Worm (Caenorhabditis elegans): Measurements from ENCODE around the gene gkow-1.

The gkow-1 gene

ce11 chrIV:10345990-10346389, 12.0 kb upstream of the gkow-1 start (continued):
- TF ChIP-seq nhr-77 (tag; optimal IDR thresholded peaks at IDR 0.05) (peak; percentile 67), tbx-2 (tag; optimal IDR thresholded peaks at IDR 0.05) (peak; percentile 40), mep-1 (tag; optimal IDR thresholded peaks at IDR 0.05) (peak; percentile 85), dsc-1 (tag; optimal IDR thresholded peaks at IDR 0.05) (no peak)

ce11 chrIV:10346948-10347347, 11.0 kb upstream of the gkow-1 start:
- TF ChIP-seq unc-62 (GFP tag; optimal IDR thresholded peaks at IDR 0.05): no peak
- no peak for TF ChIP-seq tlp-1 (tag; optimal IDR thresholded peaks at IDR 0.05)
- TF ChIP-seq pag-3 (tag; optimal IDR thresholded peaks at IDR 0.05; ENCODE audit: borderline replicate concordance, insufficient read depth): no peak
- TF ChIP-seq lin-35 (GFP tag; optimal IDR thresholded peaks at IDR 0.05): no peak
- no peak for TF ChIP-seq unc-86 (tag; optimal IDR thresholded peaks at IDR 0.05)
- TF ChIP-seq tbx-2 (tag; optimal IDR thresholded peaks at IDR 0.05): no peak
- no peak for TF ChIP-seq egl-13 (tag; optimal IDR thresholded peaks at IDR 0.05)
- no peak for TF ChIP-seq ces-1 (GFP tag; optimal IDR thresholded peaks at IDR 0.05)
- TF ChIP-seq pqm-1 (tag; optimal IDR thresholded peaks at IDR 0.05): no peak
- no peak for TF ChIP-seq lin-15B (tag; optimal IDR thresholded peaks at IDR 0.05)
- no peak for TF ChIP-seq vab-15 (tag; optimal IDR thresholded peaks at IDR 0.05)
- no peak for TF ChIP-seq fkh-8 (tag; optimal IDR thresholded peaks at IDR 0.05)
- no peak for TF ChIP-seq ceh-88 (GFP tag; IDR thresholded peaks at IDR 0.05)
- TF ChIP-seq dpl-1 (GFP tag; optimal IDR thresholded peaks at IDR 0.05): no peak
- TF ChIP-seq ztf-11 (tag; optimal IDR thresholded peaks at IDR 0.05): no peak

ce11 chrIV:10347528-10347927, 10.4 kb upstream of the gkow-1 start:
- TF ChIP-seq dpl-1 (GFP tag; optimal IDR thresholded peaks at IDR 0.05) (no peak), dsc-1 (tag; optimal IDR thresholded peaks at IDR 0.05) (peak; percentile 20), rnt-1 (tag; optimal IDR thresholded peaks at IDR 0.05) (no peak), nhr-85 (tag) (no peak), lsy-2 (tag; optimal IDR thresholded peaks at IDR 0.05) (peak in 1 of 2 experiments; percentile 43), nhr-11 (tag; optimal IDR thresholded peaks at IDR 0.05) (no peak), fkh-10 (GFP tag; optimal IDR thresholded peaks at IDR 0.05) (no peak), zip-4 (GFP tag; optimal IDR thresholded peaks at IDR 0.05) (no peak), snu-23 (GFP tag; optimal IDR thresholded peaks at IDR 0.05) (no peak), sptf-1 (tag; optimal IDR thresholded peaks at IDR 0.05) (no peak), lin-14 (GFP tag; optimal IDR thresholded peaks at IDR 0.05) (peak; percentile 70), lin-13 (GFP tag; optimal IDR thresholded peaks at IDR 0.05) (no peak), alr-1 (tag; optimal IDR thresholded peaks at IDR 0.05; ENCODE audit: borderline replicate concordance) (no peak), xbp-1 (tag; optimal IDR thresholded peaks at IDR 0.05) (no peak), ceh-90 (tag; optimal IDR thresholded peaks at IDR 0.05) (no peak), efl-1 (optimal IDR thresholded peaks at IDR 0.05) (no peak), efl-1 (GFP tag; optimal IDR thresholded peaks at IDR 0.05 in 1 of 2) (peak in 1 of 2 experiments; percentile 60), tlp-1 (tag; optimal IDR thresholded peaks at IDR 0.05) (no peak), nhr-77 (tag; optimal IDR thresholded peaks at IDR 0.05) (no peak), unc-86 (tag; optimal IDR thresholded peaks at IDR 0.05) (peak; percentile 3), nhr-90 (tag; optimal IDR thresholded peaks at IDR 0.05; ENCODE audit: poor library complexity) (no peak)

- no peak for TF ChIP-seq skn-1 (tag; optimal IDR thresholded peaks at IDR 0.05)
- TF ChIP-seq swsn-7 (tag; optimal IDR thresholded peaks at IDR 0.05): no peak
- no peak for TF ChIP-seq ceh-82 (tag; optimal IDR thresholded peaks at IDR 0.05)
- no peak for TF ChIP-seq nhr-11 (tag; optimal IDR thresholded peaks at IDR 0.05)
- TF ChIP-seq nhr-71 (tag; optimal IDR thresholded peaks at IDR 0.05): peak; percentile 3
- TF ChIP-seq blmp-1 (tag; optimal IDR thresholded peaks at IDR 0.05): peak; percentile 83
- TF ChIP-seq hlh-17 (GFP tag; optimal IDR thresholded peaks at IDR 0.05; ENCODE audit: borderline replicate concordance): no peak
- no peak for TF ChIP-seq lir-3 (tag; optimal IDR thresholded peaks at IDR 0.05; ENCODE audit: poor library complexity)
- TF ChIP-seq lin-35 (GFP tag; optimal IDR thresholded peaks at IDR 0.05): no peak
- TF ChIP-seq aly-2 (tag; optimal IDR thresholded peaks at IDR 0.05): no peak
- no peak for TF ChIP-seq mab-9 (GFP tag; IDR thresholded peaks at IDR 0.05)
- no peak for TF ChIP-seq jun-1 (tag; optimal IDR thresholded peaks at IDR 0.05)
- TF ChIP-seq ceh-90 (tag; optimal IDR thresholded peaks at IDR 0.05): no peak
- TF ChIP-seq aha-1 (tag; optimal IDR thresholded peaks at IDR 0.05): no peak
- no peak for TF ChIP-seq unc-130 (tag; optimal IDR thresholded peaks at IDR 0.05)
- no peak for TF ChIP-seq ama-1 (optimal IDR thresholded peaks at IDR 0.05)
- TF ChIP-seq tbx-2 (tag; optimal IDR thresholded peaks at IDR 0.05): no peak
- peak; percentile 83 for TF ChIP-seq nhr-85 (tag)
These were observed 7.9 kb upstream of the gkow-1 start, which contains the start of the genes unc-43 and Y43C5B.3 for ce11 chrIV:10349871-10350640. Gene unc-43 (minus strand): TSS chrIV:10350217. Gene Y43C5B.3 (plus strand): TSS chrIV:10350590.
